Worm (Caenorhabditis elegans) whole organism, L1 larva: ENCODE data around the gene nspe-2.

ENCODE experiments used
- C16A3.4 ChIP-seq: fragments of 150-350 bp; optimal IDR thresholded peaks from 2 replicates; lab custom pipeline; 2014; ENCODE audit warnings: missing biosample characterization, missing genetic modification characterization
- Y116A8C.19 ChIP-seq: sonication (generic microtip); optimal IDR thresholded peaks from 2 replicates; lab custom pipeline; 2016; ENCODE audit warnings: missing compliant biosample characterization, missing genetic modification characterization, borderline replicate concordance
- aha-1 ChIP-seq: fragments of 150-350 bp; optimal IDR thresholded peaks from 2 replicates; lab custom pipeline; 2014; ENCODE audit warnings: missing biosample characterization, missing genetic modification characterization
- alr-1 ChIP-seq: fragments of 200-800 bp; sonication (Bioruptor generic); optimal IDR thresholded peaks from 2 replicates; lab custom pipeline; 2018; ENCODE audit warnings: borderline replicate concordance, mild to moderate bottlenecking, missing genetic modification characterization, missing compliant biosample characterization
- ceh-8 ChIP-seq: fragments of 200-800 bp; sonication (Bioruptor generic); optimal IDR thresholded peaks from 2 replicates; lab custom pipeline; 2018; ENCODE audit warnings: mild to moderate bottlenecking, missing genetic modification characterization, moderate library complexity, missing compliant biosample characterization
- ceh-88 ChIP-seq: fragments of 200-800 bp; sonication (Bioruptor generic); IDR thresholded peaks from 2 replicates; pipeline ENCODE4 v1.3.6; 2022; ENCODE audit warnings: missing genetic modification characterization, missing compliant biosample characterization
- egl-13 ChIP-seq: sonication (generic microtip); optimal IDR thresholded peaks from 2 replicates; lab custom pipeline; 2016; ENCODE audit warnings: missing genotype, missing genetic modification reagents, missing genetic modification characterization, missing compliant biosample characterization
- elt-2 ChIP-seq: sonication (generic microtip); optimal IDR thresholded peaks from 2 replicates; lab custom pipeline; 2016; ENCODE audit warnings: missing genetic modification characterization, mild to moderate bottlenecking, inconsistent platforms, missing compliant biosample characterization, missing genetic modification reagents
- fkh-10 ChIP-seq: sonication (generic microtip); optimal IDR thresholded peaks from 2 replicates; lab custom pipeline; 2017; ENCODE audit warnings: missing biosample characterization, missing genetic modification reagents, missing genetic modification characterization
- fkh-4 ChIP-seq: sonication (generic microtip); optimal IDR thresholded peaks from 2 replicates; lab custom pipeline; 2016; ENCODE audit warnings: missing compliant biosample characterization, missing genetic modification characterization, borderline replicate concordance
- fkh-8 ChIP-seq: sonication (generic microtip); optimal IDR thresholded peaks from 2 replicates; lab custom pipeline; 2016; ENCODE audit warnings: mild to moderate bottlenecking, missing genetic modification characterization, missing compliant biosample characterization
- grh-1 ChIP-seq: fragments of 200-800 bp; sonication (Bioruptor generic); IDR thresholded peaks from 2 replicates; pipeline ENCODE4 v1.3.6; 2022; ENCODE audit warnings: missing genetic modification reagents, missing genetic modification characterization, missing compliant biosample characterization
- hlh-17 ChIP-seq: fragments of 200-800 bp; sonication (Bioruptor generic); optimal IDR thresholded peaks from 2 replicates; lab custom pipeline; 2018; ENCODE audit warnings: missing genetic modification characterization, mild to moderate bottlenecking, missing compliant biosample characterization, moderate library complexity, borderline replicate concordance
- jun-1 ChIP-seq: fragments of 150-350 bp; optimal IDR thresholded peaks from 2 replicates; lab custom pipeline; 2014; ENCODE audit warnings: missing biosample characterization, missing genetic modification reagents, missing genetic modification characterization
- lin-13 ChIP-seq: fragments of 150-350 bp; optimal IDR thresholded peaks from 2 replicates; lab custom pipeline; 2014; ENCODE audit warnings: missing biosample characterization, missing genetic modification reagents, missing genetic modification characterization
- lin-14 ChIP-seq: fragments of 200-800 bp; sonication (Bioruptor generic); optimal IDR thresholded peaks from 2 replicates; lab custom pipeline; 2018; ENCODE audit warnings: mild to moderate bottlenecking, missing genetic modification characterization, moderate library complexity, missing compliant biosample characterization
- lin-15B ChIP-seq: fragments of 150-350 bp; sonication (generic microtip); optimal IDR thresholded peaks from 3 replicates; lab custom pipeline; 2014; ENCODE audit warnings: missing biosample characterization, missing genetic modification characterization
- lin-35 ChIP-seq, 2 experiments: fragments of 150-350 bp; optimal IDR thresholded peaks; 2 replicates each; lab custom pipeline; 2014; ENCODE audit warnings: missing biosample characterization in 2 of 2, missing genetic modification characterization in 2 of 2, missing genetic modification reagents in 2 of 2
- lin-39 ChIP-seq: fragments of 150-350 bp; optimal IDR thresholded peaks from 2 replicates; lab custom pipeline; 2014; ENCODE audit warnings: missing biosample characterization, missing genetic modification reagents, missing genetic modification characterization
- lsy-2 ChIP-seq, 2 experiments: fragments of 150-350 bp; optimal IDR thresholded peaks; 2 replicates each; lab custom pipeline; 2014; ENCODE audit warnings: missing biosample characterization in 2 of 2, missing genetic modification characterization in 2 of 2
- mdl-1 ChIP-seq, 2 experiments: fragments of 150-350 bp; optimal IDR thresholded peaks; 2 replicates each; lab custom pipeline; 2014 to 2017; ENCODE audit warnings: missing biosample characterization in 2 of 2, missing genetic modification characterization in 2 of 2, inconsistent platforms in 1 of 2
- mep-1 ChIP-seq: fragments of 150-350 bp; optimal IDR thresholded peaks from 2 replicates; lab custom pipeline; 2014; ENCODE audit warnings: missing biosample characterization, missing genetic modification characterization
- nhr-12 ChIP-seq: sonication (generic microtip); optimal IDR thresholded peaks from 2 replicates; lab custom pipeline; 2017; ENCODE audit warnings: missing biosample characterization, missing genetic modification characterization
- nhr-20 ChIP-seq: sonication (generic microtip); optimal IDR thresholded peaks from 2 replicates; lab custom pipeline; 2016; ENCODE audit warnings: mild to moderate bottlenecking, missing genetic modification characterization, missing compliant biosample characterization
- nhr-237 ChIP-seq: fragments of 150-350 bp; optimal IDR thresholded peaks from 2 replicates; lab custom pipeline; 2014; ENCODE audit warnings: missing biosample characterization, missing genetic modification characterization
- nhr-28 ChIP-seq: fragments of 150-350 bp; optimal IDR thresholded peaks from 2 replicates; lab custom pipeline; 2014; ENCODE audit warnings: missing biosample characterization, missing genetic modification characterization
- nhr-47 ChIP-seq: sonication (generic microtip); optimal IDR thresholded peaks from 2 replicates; lab custom pipeline; 2016; ENCODE audit warnings: mild to moderate bottlenecking, missing genetic modification characterization, moderate library complexity, missing compliant biosample characterization
- nhr-76 ChIP-seq: sonication (generic microtip); optimal IDR thresholded peaks from 2 replicates; lab custom pipeline; 2017; ENCODE audit warnings: missing biosample characterization, missing genetic modification characterization
- nhr-84 ChIP-seq: sonication (generic microtip); optimal IDR thresholded peaks from 2 replicates; lab custom pipeline; 2017; ENCODE audit warnings: missing biosample characterization, missing genetic modification characterization
- nhr-85 ChIP-seq: sonication (generic microtip); peaks from one replicate; lab custom pipeline; 2016; ENCODE audit warnings: missing genetic modification characterization, inconsistent platforms, missing compliant biosample characterization
- nhr-90 ChIP-seq: sonication (generic microtip); optimal IDR thresholded peaks from 2 replicates; lab custom pipeline; 2016; ENCODE audit warnings: mild to moderate bottlenecking, missing genetic modification characterization, missing compliant biosample characterization; ENCODE audit not compliant: poor library complexity
- pag-3 ChIP-seq: sonication (generic microtip); optimal IDR thresholded peaks from 2 replicates; lab custom pipeline; 2017; ENCODE audit warnings: missing genetic modification characterization, mild to moderate bottlenecking, missing compliant biosample characterization, antibody characterized with exemption, borderline replicate concordance; ENCODE audit not compliant: insufficient read depth
- pax-3 ChIP-seq: fragments of 200-800 bp; sonication (Bioruptor generic); optimal IDR thresholded peaks from 2 replicates; lab custom pipeline; 2018; ENCODE audit warnings: mild to moderate bottlenecking, missing genetic modification characterization, moderate library complexity, missing compliant biosample characterization
- pqm-1 ChIP-seq: sonication (generic microtip); optimal IDR thresholded peaks from 3 replicates; lab custom pipeline; 2017; ENCODE audit warnings: missing biosample characterization, missing genetic modification characterization
- rnt-1 ChIP-seq: sonication (generic microtip); optimal IDR thresholded peaks from 2 replicates; lab custom pipeline; 2016; ENCODE audit warnings: mild to moderate bottlenecking, missing genetic modification characterization, moderate library complexity, missing compliant biosample characterization
- skn-1 ChIP-seq: fragments of 150-350 bp; optimal IDR thresholded peaks from 2 replicates; lab custom pipeline; 2014; ENCODE audit warnings: missing biosample characterization, missing genetic modification characterization
- sox-4 ChIP-seq: sonication (generic microtip); optimal IDR thresholded peaks from 2 replicates; lab custom pipeline; 2016; ENCODE audit warnings: missing genetic modification characterization, missing compliant biosample characterization
- sptf-1 ChIP-seq: fragments of 150-350 bp; optimal IDR thresholded peaks from 2 replicates; lab custom pipeline; 2014; ENCODE audit warnings: missing biosample characterization, missing genetic modification characterization
- sup-37 ChIP-seq: fragments of 200-800 bp; sonication (Bioruptor generic); optimal IDR thresholded peaks from 2 replicates; lab custom pipeline; 2018; ENCODE audit warnings: mild to moderate bottlenecking, missing genetic modification characterization, missing compliant biosample characterization
- swsn-7 ChIP-seq: sonication (generic microtip); optimal IDR thresholded peaks from 2 replicates; lab custom pipeline; 2016; ENCODE audit warnings: missing genetic modification characterization, missing compliant biosample characterization
- tbx-2 ChIP-seq: sonication (generic microtip); optimal IDR thresholded peaks from 2 replicates; lab custom pipeline; 2016; ENCODE audit warnings: missing genetic modification characterization, missing compliant biosample characterization
- tlp-1 ChIP-seq: fragments of 150-350 bp; optimal IDR thresholded peaks from 2 replicates; lab custom pipeline; 2014; ENCODE audit warnings: missing biosample characterization, missing genetic modification characterization
- unc-130 ChIP-seq: fragments of 150-350 bp; optimal IDR thresholded peaks from 2 replicates; lab custom pipeline; 2017; ENCODE audit warnings: missing biosample characterization, missing genetic modification characterization, inconsistent platforms
- unc-30 ChIP-seq: sonication (generic microtip); optimal IDR thresholded peaks from 2 replicates; lab custom pipeline; 2017; ENCODE audit warnings: missing biosample characterization, missing genetic modification characterization
- unc-62 ChIP-seq: fragments of 150-350 bp; optimal IDR thresholded peaks from 2 replicates; lab custom pipeline; 2014; ENCODE audit warnings: missing biosample characterization, missing genetic modification reagents, missing genetic modification characterization
- unc-98 ChIP-seq: fragments of 200-800 bp; sonication (Bioruptor generic); IDR thresholded peaks from 2 replicates; pipeline ENCODE4 v1.3.6; 2022; ENCODE audit warnings: missing genetic modification characterization, missing compliant biosample characterization
- vab-15 ChIP-seq: sonication (generic microtip); optimal IDR thresholded peaks from 2 replicates; lab custom pipeline; 2017; ENCODE audit warnings: missing genotype, mild to moderate bottlenecking, missing genetic modification characterization, missing compliant biosample characterization
- xbp-1 ChIP-seq: sonication (generic microtip); optimal IDR thresholded peaks from 2 replicates; lab custom pipeline; 2016; ENCODE audit warnings: missing genetic modification characterization, missing compliant biosample characterization
- zag-1 ChIP-seq: fragments of 150-350 bp; optimal IDR thresholded peaks from 2 replicates; lab custom pipeline; 2014; ENCODE audit warnings: missing biosample characterization, missing genetic modification characterization
- zip-4 ChIP-seq: fragments of 200-800 bp; sonication (Bioruptor generic); optimal IDR thresholded peaks from 2 replicates; lab custom pipeline; 2018; ENCODE audit warnings: mild to moderate bottlenecking, missing genetic modification characterization, moderate library complexity, missing compliant biosample characterization
- ztf-4 ChIP-seq: fragments of 150-350 bp; optimal IDR thresholded peaks from 2 replicates; lab custom pipeline; 2014; ENCODE audit warnings: missing biosample characterization, missing genetic modification characterization

nspe-2 gene

DNA sequence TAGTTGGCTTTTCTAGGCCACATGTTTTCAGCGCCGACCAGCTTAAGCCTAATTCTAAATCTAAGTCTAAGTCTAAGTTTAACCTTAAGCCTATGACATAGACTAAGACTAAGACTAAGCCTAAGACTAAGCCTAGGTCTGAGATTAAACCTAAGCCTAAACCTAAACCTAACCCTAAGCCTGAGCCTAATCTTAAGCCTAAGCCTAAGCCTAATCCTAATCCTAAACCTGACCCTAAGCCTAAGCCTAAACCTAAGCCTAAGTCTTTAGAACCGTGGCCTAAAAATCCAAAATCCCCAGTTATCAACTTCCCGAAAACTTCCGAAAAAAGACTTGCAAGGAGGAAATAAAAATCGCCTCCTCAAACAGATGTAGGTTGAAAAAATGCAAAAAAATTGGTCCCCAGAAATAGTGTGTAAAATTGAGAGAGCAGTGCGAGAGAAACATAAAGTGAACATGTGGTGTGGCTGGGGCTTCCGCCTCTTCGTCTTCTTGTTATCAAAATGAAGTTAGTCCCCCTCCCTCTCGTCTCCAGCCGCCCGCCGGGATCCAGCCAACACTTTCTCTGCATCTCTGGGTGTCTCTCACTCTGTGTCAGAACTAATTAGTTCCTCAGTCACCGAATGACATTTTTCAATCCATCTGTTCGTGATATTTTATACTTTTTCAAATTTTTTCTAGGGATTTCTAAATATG is 40.6 kb upstream of the nspe-2 start (continued):
- TF ChIP-seq unc-98 (peak; percentile 48), elt-2 (no peak), nhr-20 (tag; lab: Kevin White, UChicago) (peak; percentile 2), lin-14 (GFP tag; lab: Kevin White, UChicago) (peak; percentile 90), aha-1 (tag; lab: Kevin White, UChicago) (no peak), mep-1 (peak; percentile 18), lin-35 (GFP tag; optimal IDR thresholded peaks at IDR 0.05; lab: Kevin White, UChicago) (peak in 1 of 2 experiments; percentile 13), unc-30 (no peak), ceh-88 (GFP tag; lab: Robert Waterston, UW) (no peak), egl-13 (no peak), rnt-1 (peak; percentile 68), C16A3.4 (tag; lab: Kevin White, UChicago) (no peak), hlh-17 (no peak), alr-1 (tag; lab: Kevin White, UChicago) (no peak), fkh-10 (GFP tag; lab: Kevin White, UChicago) (no peak), nhr-47 (tag; lab: Kevin White, UChicago) (peak; percentile 20), lin-15B (tag; lab: Kevin White, UChicago) (no peak), zip-4 (GFP tag; lab: Kevin White, UChicago) (no peak), pqm-1 (no peak), lin-39 (tag; lab: Kevin White, UChicago) (no peak), lin-13 (no peak), unc-62 (GFP tag; lab: Kevin White, UChicago) (no peak), fkh-8 (tag; lab: Kevin White, UChicago) (peak; percentile 16), grh-1 (GFP tag; lab: Robert Waterston, UW) (no peak), nhr-237 (tag; lab: Kevin White, UChicago) (no peak), lsy-2 (tag; optimal IDR thresholded peaks at IDR 0.05; lab: Kevin White, UChicago) (peak; percentile 31 to 46), pax-3 (no peak), sptf-1 (tag; lab: Kevin White, UChicago) (no peak), nhr-12 (tag; lab: Kevin White, UChicago) (no peak), mdl-1 (tag; optimal IDR thresholded peaks at IDR 0.05; lab: Kevin White, UChicago) (peak in 1 of 2 experiments; percentile 1), nhr-84 (tag; lab: Kevin White, UChicago) (no peak), sup-37 (GFP tag; lab: Kevin White, UChicago) (no peak), Y116A8C.19 (tag; lab: Kevin White, UChicago) (no peak), vab-15 (tag; lab: Kevin White, UChicago) (no peak), xbp-1 (tag; lab: Kevin White, UChicago) (no peak), nhr-90 (tag; lab: Kevin White, UChicago) (no peak), sox-4 (tag; lab: Kevin White, UChicago) (no peak), ztf-4 (tag; lab: Kevin White, UChicago) (no peak), fkh-4 (tag; lab: Kevin White, UChicago) (peak; percentile 58), nhr-85 (tag; lab: Kevin White, UChicago) (no peak), nhr-28 (tag; lab: Kevin White, UChicago) (no peak), pag-3 (tag; lab: Kevin White, UChicago) (no peak), zag-1 (tag; lab: Kevin White, UChicago) (no peak), skn-1 (no peak), nhr-76 (tag; lab: Kevin White, UChicago) (no peak), unc-130 (tag; lab: Kevin White, UChicago) (peak; percentile 59), ceh-8 (GFP tag; lab: Kevin White, UChicago) (no peak), swsn-7 (tag; lab: Kevin White, UChicago) (peak; percentile 24), tlp-1 (tag; lab: Kevin White, UChicago) (no peak), jun-1 (no peak), tbx-2 (tag; lab: Kevin White, UChicago) (no peak)
